Worm (Caenorhabditis elegans) whole organism, young adult: ENCODE data around the gene mlc-3.

ENCODE experiments used
- B0019.2 ChIP-seq: fragments of 200-800 bp; sonication (Bioruptor generic); conservative IDR thresholded peaks from 2 replicates; pipeline ENCODE4 v1.3.6; 2022; ENCODE audit warnings: missing genetic modification reagents, missing genetic modification characterization, missing compliant biosample characterization
- F37B4.10 ChIP-seq: fragments of 200-800 bp; sonication (Bioruptor generic); IDR thresholded peaks from 2 replicates; pipeline ENCODE4 v1.3.6; 2022; ENCODE audit warnings: missing genetic modification characterization, missing compliant biosample characterization
- Y67H2A.10 ChIP-seq: fragments of 200-800 bp; sonication (Bioruptor generic); conservative IDR thresholded peaks from 2 replicates; pipeline ENCODE4 v1.3.6; 2022; ENCODE audit warnings: missing genetic modification reagents, missing genetic modification characterization, missing compliant biosample characterization
- ama-1 ChIP-seq, 3 experiments: fragments of 150-350 bp in 1 of 3; sonication (generic microtip) in 2 of 3; optimal IDR thresholded peaks; 2 replicates each; lab custom pipeline; 2014 to 2018; ENCODE audit warnings: missing biosample characterization in 2 of 3, missing genetic modification characterization in 2 of 3, missing genetic modification reagents in 2 of 3
- ceh-79 ChIP-seq: sonication (generic microtip); optimal IDR thresholded peaks from 2 replicates; lab custom pipeline; 2017; ENCODE audit warnings: mild to moderate bottlenecking, missing genetic modification characterization, missing compliant biosample characterization
- ets-4 ChIP-seq: fragments of 200-800 bp; sonication (Bioruptor generic); optimal IDR thresholded peaks from 2 replicates; lab custom pipeline; 2018; ENCODE audit warnings: mild to moderate bottlenecking, missing genetic modification characterization, missing compliant biosample characterization
- hmg-20 ChIP-seq: fragments of 200-800 bp; sonication (Bioruptor generic); IDR thresholded peaks from 2 replicates; pipeline ENCODE4 v1.3.6; 2022; ENCODE audit warnings: missing genetic modification reagents, missing genetic modification characterization, missing compliant biosample characterization
- lin-54 ChIP-seq: fragments of 200-800 bp; sonication (Bioruptor generic); optimal IDR thresholded peaks from 2 replicates; lab custom pipeline; 2018; ENCODE audit warnings: mild to moderate bottlenecking, missing genetic modification characterization, missing compliant biosample characterization
- lsy-27 ChIP-seq: sonication (generic microtip); optimal IDR thresholded peaks from 2 replicates; lab custom pipeline; 2017; ENCODE audit warnings: missing genetic modification characterization, mild to moderate bottlenecking, missing compliant biosample characterization, antibody characterized with exemption, missing genotype, borderline replicate concordance; ENCODE audit not compliant: insufficient read depth
- madf-10 ChIP-seq: sonication (generic microtip); optimal IDR thresholded peaks from 2 replicates; lab custom pipeline; 2016; ENCODE audit warnings: mild to moderate bottlenecking, missing genetic modification characterization, missing compliant biosample characterization
- madf-8 ChIP-seq: fragments of 200-800 bp; sonication (Bioruptor generic); conservative IDR thresholded peaks from 2 replicates; pipeline ENCODE4 v1.3.6; 2022; ENCODE audit warnings: missing genetic modification reagents, missing genetic modification characterization, missing compliant biosample characterization
- mxl-1 ChIP-seq: sonication (generic microtip); optimal IDR thresholded peaks from 2 replicates; lab custom pipeline; 2016; ENCODE audit warnings: missing genetic modification characterization, missing compliant biosample characterization
- repo-1 ChIP-seq: sonication (generic microtip); optimal IDR thresholded peaks from 2 replicates; lab custom pipeline; 2017; ENCODE audit warnings: mild to moderate bottlenecking, missing genetic modification characterization, missing compliant biosample characterization

DNA sequence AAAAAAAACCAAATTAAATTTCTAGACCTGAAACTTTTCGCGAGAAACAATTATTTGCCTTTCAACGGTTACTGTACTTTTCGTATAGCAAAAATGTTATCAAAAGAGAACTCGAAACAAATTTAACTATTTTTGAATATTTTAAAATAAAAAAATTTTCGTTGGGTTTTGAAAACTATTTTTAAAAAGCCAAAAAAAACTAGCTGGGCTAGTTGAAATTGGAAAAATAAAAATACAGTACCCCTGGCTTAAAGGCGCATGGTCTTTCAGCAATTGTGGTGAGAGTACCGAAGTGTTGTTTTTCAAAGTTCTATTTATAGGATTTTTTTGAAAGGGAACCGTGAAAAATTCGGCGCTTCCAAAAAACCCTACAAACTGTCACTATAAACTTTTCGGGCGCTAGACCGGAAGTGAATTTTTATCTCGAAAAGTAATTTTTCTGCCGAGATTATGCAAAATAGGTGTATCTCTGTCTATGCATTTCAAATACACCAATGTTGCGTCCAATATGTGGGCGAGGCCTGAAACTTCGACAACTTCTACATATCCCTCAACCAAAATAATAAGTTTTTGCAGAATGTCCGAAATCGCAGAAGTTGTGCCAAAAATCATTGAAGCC is 21.0 kb upstream of the mlc-3 start, which contains the start of gene D1044.1:
- TF ChIP-seq ets-4 (GFP tag; lab: Kevin White, UChicago) (no peak), lsy-27 (tag; lab: Kevin White, UChicago) (no peak), F37B4.10 (GFP tag; lab: Robert Waterston, UW) (no peak), lin-54 (no peak), repo-1 (tag; lab: Kevin White, UChicago) (no peak), ceh-79 (tag; lab: Kevin White, UChicago) (no peak), hmg-20 (GFP tag; lab: Robert Waterston, UW) (no peak), B0019.2 (GFP tag; lab: Robert Waterston, UW) (no peak), madf-8 (GFP tag; lab: Robert Waterston, UW) (peak; percentile 44), Y67H2A.10 (no peak), madf-10 (no peak), mxl-1 (tag; lab: Kevin White, UChicago) (no peak), ama-1 (optimal IDR thresholded peaks at IDR 0.05; lab: Kevin White, UChicago) (no peak), ama-1 (GFP tag; optimal IDR thresholded peaks at IDR 0.05; lab: Kevin White, UChicago) (no peak)
